Worm (Caenorhabditis elegans): ENCODE measurements around the gene C05C10.5.

The C05C10.5 gene

DNA sequence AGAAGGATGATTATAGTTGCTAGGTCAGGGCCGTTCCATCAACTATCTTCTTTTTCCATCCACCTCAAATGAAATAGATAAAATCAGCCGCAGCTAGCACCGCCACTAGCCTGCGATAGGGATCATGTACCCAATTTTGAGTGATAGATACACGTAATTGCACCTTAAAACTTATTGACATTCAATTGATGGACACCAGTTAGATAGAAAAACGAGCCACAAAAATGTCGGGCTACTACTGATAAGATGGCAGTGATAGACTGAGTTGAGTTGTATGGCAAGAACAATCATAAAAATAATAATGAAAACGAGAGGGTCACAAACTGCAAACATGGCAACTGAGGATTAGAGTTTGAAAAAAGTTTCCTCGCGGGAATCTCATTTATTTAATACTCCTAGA lies 47.0 kb upstream of the C05C10.5 start (continued):
- TF ChIP-seq hrde-1 (tag; optimal IDR thresholded peaks at IDR 0.05; ENCODE audit: borderline replicate concordance), result no peak
- peak; percentile 55 for TF ChIP-seq ztf-22 (GFP tag; optimal IDR thresholded peaks at IDR 0.05)

DNA sequence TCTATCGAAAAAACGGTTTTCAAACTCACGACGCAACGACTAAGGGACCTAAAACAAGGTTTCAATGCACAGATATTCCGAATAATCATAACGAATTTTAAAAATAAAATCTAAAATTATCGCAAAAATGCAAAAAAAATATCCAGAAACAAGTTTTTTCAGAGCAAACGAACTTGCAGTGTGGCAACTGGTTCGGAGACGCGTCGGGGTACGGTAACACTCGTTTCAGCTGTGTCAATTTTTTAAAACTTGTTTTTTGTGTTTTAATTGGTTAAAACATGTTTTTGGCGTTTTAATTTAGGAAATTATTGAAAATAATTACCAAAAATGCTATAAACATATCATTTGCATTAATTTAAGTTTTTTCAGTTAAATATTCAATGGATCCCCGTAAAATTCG lies 46.4 kb upstream of the C05C10.5 start, which contains the start of gene C08H9.16:
Gene C08H9.16, plus strand, starts transcription at position 370 of the 400 bp plus-strand sequence.
- peak; percentile 8 for TF ChIP-seq xnd-1 (tag; optimal IDR thresholded peaks at IDR 0.05)
- peak; percentile 26 for TF ChIP-seq attf-5 (GFP tag; optimal IDR thresholded peaks at IDR 0.05)
- no peak for TF ChIP-seq pbrm-1 (GFP tag; IDR thresholded peaks at IDR 0.05)
- TF ChIP-seq efl-1 (GFP tag; optimal IDR thresholded peaks at IDR 0.05), result peak; percentile 20
- TF ChIP-seq nhr-179 (tag; optimal IDR thresholded peaks at IDR 0.05), result no peak
- peak; percentile 58; the same call in 1 of the 2 replicates for TF ChIP-seq madf-6 (GFP tag; IDR thresholded peaks at IDR 0.05)
- TF ChIP-seq mxl-1 (tag; optimal IDR thresholded peaks at IDR 0.05), result no peak
- peak; percentile 89 to 94 for TF ChIP-seq let-607 (tag; optimal IDR thresholded peaks at IDR 0.05)
- TF ChIP-seq tbp1 (GFP tag; optimal IDR thresholded peaks at IDR 0.05), result peak; percentile 13
- peak; percentile 45 for TF ChIP-seq snpc-1.3 (tag; optimal IDR thresholded peaks at IDR 0.05; ENCODE audit: insufficient read depth)
- no peak for TF ChIP-seq egl-44 (GFP tag; IDR thresholded peaks at IDR 0.05)
- peak; percentile 88 for TF ChIP-seq lsl-1 (GFP tag; optimal IDR thresholded peaks at IDR 0.05)
- no peak for TF ChIP-seq cebp-1 (GFP tag; IDR thresholded peaks at IDR 0.05)
- TF ChIP-seq cebp-1 (tag; optimal IDR thresholded peaks at IDR 0.05), result no peak
- peak; percentile 48 for TF ChIP-seq lin-54 (GFP tag; optimal IDR thresholded peaks at IDR 0.05)
- TF ChIP-seq pha-4 (tag; optimal IDR thresholded peaks at IDR 0.05), result peak; percentile 13
- no peak for TF ChIP-seq hmg-20 (GFP tag; IDR thresholded peaks at IDR 0.05)
- peak in 1 of 3 experiments; percentile 40 for TF ChIP-seq lin-35 (GFP tag; optimal IDR thresholded peaks at IDR 0.05)
- no peak for TF ChIP-seq ekl-4 (GFP tag; IDR thresholded peaks at IDR 0.05)
- TF ChIP-seq F33H1.4 (GFP tag; IDR thresholded peaks at IDR 0.05), result peak; percentile 78
- no peak for TF ChIP-seq die-1 (tag; optimal IDR thresholded peaks at IDR 0.05)
- peak; percentile 41; the same call in 1 of the 2 replicates for TF ChIP-seq hmg-1.2 (GFP tag; IDR thresholded peaks at IDR 0.05)
- TF ChIP-seq snpc-3.4 (tag; optimal IDR thresholded peaks at IDR 0.05), result peak; percentile 7
- TF ChIP-seq unc-62 (GFP tag; optimal IDR thresholded peaks at IDR 0.05), result no peak
- TF ChIP-seq nfyb-1 (GFP tag; IDR thresholded peaks at IDR 0.05), result peak; percentile 69; the same call in 1 of the 2 replicates

DNA sequence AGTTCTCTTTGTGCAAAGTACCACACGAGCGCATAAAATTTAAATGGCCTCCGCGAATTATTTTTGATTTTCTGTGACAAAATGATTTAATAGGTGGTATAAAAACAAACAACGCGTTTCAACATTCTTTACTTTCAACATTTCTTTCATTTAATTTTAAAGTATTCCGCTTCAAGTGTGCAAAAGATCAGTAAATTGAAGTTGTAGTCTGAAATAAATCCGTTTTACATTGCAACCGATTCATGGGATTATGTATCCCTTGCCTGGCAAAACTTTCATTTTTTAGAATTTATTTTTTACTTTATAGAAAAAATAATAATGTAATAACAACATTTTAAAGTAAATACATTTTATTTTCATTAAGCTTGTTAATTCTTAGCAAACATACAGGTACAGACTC lies 44.4 kb upstream of the C05C10.5 start, which contains the start of gene F26C11.1:
Gene F26C11.1, plus strand, starts transcription at position 301 of the 400 bp plus-strand sequence.
- no peak for TF ChIP-seq aptf-3 (GFP tag; IDR thresholded peaks at IDR 0.05)
- TF ChIP-seq mxl-1 (tag; optimal IDR thresholded peaks at IDR 0.05), result no peak
- no peak for TF ChIP-seq tbx-9 (tag; optimal IDR thresholded peaks at IDR 0.05; ENCODE audit: borderline replicate concordance)

DNA sequence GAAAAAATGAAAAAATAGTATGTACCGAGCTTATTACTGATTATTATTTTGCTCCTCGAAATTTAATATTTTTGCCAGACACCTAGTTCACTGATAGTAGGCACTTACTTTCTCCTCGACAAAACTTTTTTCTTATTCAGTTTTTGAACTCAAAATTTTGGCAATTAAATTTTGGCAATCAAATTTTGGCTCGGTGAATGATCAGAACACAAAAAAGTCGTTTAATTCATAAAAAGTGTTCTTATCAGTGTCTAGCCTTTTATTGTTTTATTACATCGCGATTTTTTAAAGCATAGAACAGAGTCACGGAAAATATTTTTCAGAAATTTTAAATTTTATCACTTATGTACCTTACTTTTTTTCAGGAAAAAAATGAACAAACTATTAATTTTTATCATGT lies 43.7 kb upstream of the C05C10.5 start:
- TF ChIP-seq F55B11.4 (tag; optimal IDR thresholded peaks at IDR 0.05; ENCODE audit: borderline replicate concordance, insufficient read depth) (no peak), rcor-1 (GFP tag; IDR thresholded peaks at IDR 0.05) (no peak), aptf-2 (GFP tag; conservative IDR thresholded peaks at IDR 0.05) (no peak), F57A8.1 (GFP tag; optimal IDR thresholded peaks at IDR 0.05) (no peak), dpl-1 (GFP tag; optimal IDR thresholded peaks at IDR 0.05) (no peak), zim-3 (tag; optimal IDR thresholded peaks at IDR 0.05) (no peak), F37B4.10 (GFP tag; IDR thresholded peaks at IDR 0.05) (no peak), nfyb-1 (GFP tag; IDR thresholded peaks at IDR 0.05) (no peak), him-1 (tag; optimal IDR thresholded peaks at IDR 0.05) (no peak), ceh-27 (GFP tag; optimal IDR thresholded peaks at IDR 0.05) (no peak), egl-44 (GFP tag; IDR thresholded peaks at IDR 0.05) (no peak), mes-4 (tag; optimal IDR thresholded peaks at IDR 0.05) (no peak), B0035.1 (tag; optimal IDR thresholded peaks at IDR 0.05) (no peak), bed-1 (GFP tag; IDR thresholded peaks at IDR 0.05) (no peak), F33H1.4 (GFP tag; IDR thresholded peaks at IDR 0.05) (no peak)
